Worm (Caenorhabditis elegans) whole organism, mixed stage, embryonic: ENCODE measurements around the gene taf-10.

Source experiments
- M03D4.4 ChIP-seq: sonication (generic microtip); optimal IDR thresholded peaks from 2 replicates; lab custom pipeline; 2017; ENCODE audit warnings: mild to moderate bottlenecking, missing genetic modification characterization, missing compliant biosample characterization
- ceh-39 ChIP-seq: fragments of 150-350 bp; optimal IDR thresholded peaks from 2 replicates; lab custom pipeline; 2014; ENCODE audit warnings: missing biosample characterization, missing genetic modification characterization
- cnd-1 ChIP-seq: fragments of 200-800 bp; sonication (Bioruptor generic); optimal IDR thresholded peaks from 2 replicates; lab custom pipeline; 2018; ENCODE audit warnings: mild to moderate bottlenecking, missing genetic modification characterization, missing compliant biosample characterization
- elt-3 ChIP-seq: fragments of 150-350 bp; optimal IDR thresholded peaks from 2 replicates; lab custom pipeline; 2014; ENCODE audit warnings: missing biosample characterization, missing genetic modification characterization
- flh-1 ChIP-seq: fragments of 200-800 bp; sonication (Bioruptor generic); optimal IDR thresholded peaks from 2 replicates; lab custom pipeline; 2018; ENCODE audit warnings: mild to moderate bottlenecking, missing genetic modification characterization, moderate library complexity, missing compliant biosample characterization
- ham-2 ChIP-seq: fragments of 200-800 bp; sonication (Bioruptor generic); optimal IDR thresholded peaks from 2 replicates; lab custom pipeline; 2018; ENCODE audit warnings: mild to moderate bottlenecking, missing genetic modification characterization, missing compliant biosample characterization
- lin-13 ChIP-seq: fragments of 150-350 bp; optimal IDR thresholded peaks from 2 replicates; lab custom pipeline; 2014; ENCODE audit warnings: missing biosample characterization, missing genetic modification characterization
- lsy-2 ChIP-seq: fragments of 150-350 bp; optimal IDR thresholded peaks from 2 replicates; lab custom pipeline; 2014; ENCODE audit warnings: missing biosample characterization, missing genetic modification characterization
- mep-1 ChIP-seq: fragments of 150-350 bp; optimal IDR thresholded peaks from 2 replicates; lab custom pipeline; 2017; ENCODE audit warnings: missing biosample characterization, missing genetic modification reagents, missing genetic modification characterization, inconsistent platforms
- mls-2 ChIP-seq: sonication (generic microtip); optimal IDR thresholded peaks from 2 replicates; lab custom pipeline; 2016; ENCODE audit warnings: mild to moderate bottlenecking, missing genetic modification characterization, moderate library complexity, missing compliant biosample characterization
- nhr-12 ChIP-seq: fragments of 150-350 bp; optimal IDR thresholded peaks from 2 replicates; lab custom pipeline; 2014; ENCODE audit warnings: missing biosample characterization, missing genetic modification characterization
- nhr-28 ChIP-seq: fragments of 150-350 bp; optimal IDR thresholded peaks from 2 replicates; lab custom pipeline; 2014; ENCODE audit warnings: missing biosample characterization, missing genetic modification characterization
- pha-4 ChIP-seq: fragments of 150-350 bp; optimal IDR thresholded peaks from 2 replicates; lab custom pipeline; 2018; ENCODE audit warnings: missing biosample characterization, missing genetic modification reagents, missing genetic modification characterization
- unc-120 ChIP-seq: sonication (generic microtip); optimal IDR thresholded peaks from 2 replicates; lab custom pipeline; 2017; ENCODE audit warnings: missing genetic modification characterization, missing compliant biosample characterization; ENCODE audit not compliant: poor library complexity, severe bottlenecking
- unc-39 ChIP-seq: fragments of 150-350 bp; optimal IDR thresholded peaks from 2 replicates; lab custom pipeline; 2014; ENCODE audit warnings: missing biosample characterization, missing genetic modification characterization

Gene taf-10

ce11 chrV:4734608-4735007, 47.7 kb downstream of the taf-10 start:
- TF ChIP-seq ceh-39 (tag; lab: Kevin White, UChicago), result no peak
- TF ChIP-seq cnd-1 (tag; lab: Kevin White, UChicago), result no peak
- TF ChIP-seq nhr-28 (tag; lab: Kevin White, UChicago), result no peak
- no peak for TF ChIP-seq unc-120 (tag; lab: Kevin White, UChicago)
- no peak for TF ChIP-seq flh-1 (GFP tag; lab: Kevin White, UChicago)
- TF ChIP-seq elt-3 (tag; lab: Kevin White, UChicago), result no peak
- no peak for TF ChIP-seq unc-39 (tag; lab: Kevin White, UChicago)
- no peak for TF ChIP-seq ham-2 (GFP tag; lab: Kevin White, UChicago)
- no peak for TF ChIP-seq lsy-2
- TF ChIP-seq lin-13 (tag; lab: Kevin White, UChicago), result no peak
- TF ChIP-seq pha-4 (tag; lab: Kevin White, UChicago), result no peak
- TF ChIP-seq nhr-12 (tag; lab: Kevin White, UChicago), result no peak
- TF ChIP-seq mep-1 (tag; lab: Kevin White, UChicago), result no peak
- TF ChIP-seq M03D4.4 (tag; lab: Kevin White, UChicago), result no peak
- TF ChIP-seq mls-2 (tag; lab: Kevin White, UChicago), result no peak
